Worm (Caenorhabditis elegans) whole organism, midembryonic: ENCODE data around the gene cysl-3.

Experiments used
- T22C8.4 ChIP-seq: fragments of 200-800 bp; sonication (Bioruptor generic); IDR thresholded peaks from 2 replicates; pipeline ENCODE4 v1.3.6; 2022; ENCODE audit warnings: missing genetic modification characterization, missing compliant biosample characterization
- cog-1 ChIP-seq: sonication (generic microtip); optimal IDR thresholded peaks from 2 replicates; lab custom pipeline; 2016; ENCODE audit warnings: missing genetic modification characterization, missing compliant biosample characterization
- flt-1 ChIP-seq: fragments of 200-800 bp; sonication (Bioruptor generic); IDR thresholded peaks from 2 replicates; pipeline ENCODE4 v1.3.6; 2022; ENCODE audit warnings: missing genetic modification characterization, missing compliant biosample characterization
- klf-2 ChIP-seq: fragments of 200-800 bp; sonication (Bioruptor generic); conservative IDR thresholded peaks from 2 replicates; pipeline ENCODE4 v1.3.6; 2022; ENCODE audit warnings: missing genetic modification reagents, missing genetic modification characterization, missing compliant biosample characterization
- med-1 ChIP-seq: sonication (generic microtip); optimal IDR thresholded peaks from 2 replicates; lab custom pipeline; 2017; ENCODE audit warnings: missing genetic modification characterization, mild to moderate bottlenecking, missing compliant biosample characterization, antibody characterized with exemption, missing genetic modification reagents; ENCODE audit not compliant: insufficient read depth

DNA sequence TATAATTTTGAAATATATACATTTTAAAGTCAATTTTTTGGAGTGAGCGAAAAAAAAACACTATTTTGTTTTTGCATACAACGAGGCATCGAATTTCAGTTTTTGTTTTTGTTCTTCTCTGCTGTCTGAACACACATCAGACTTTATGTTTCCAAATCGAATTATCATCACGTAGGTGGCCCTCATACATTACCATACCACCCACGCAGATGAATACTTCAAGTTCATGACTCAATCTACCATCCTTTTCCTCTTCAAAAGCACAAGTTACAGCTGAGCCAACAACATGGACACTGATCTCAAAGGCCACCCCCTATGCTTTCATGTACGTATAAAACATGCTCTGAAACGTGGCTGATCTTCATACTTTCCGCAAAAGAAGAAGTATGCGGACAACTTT is 13.8 kb upstream of the cysl-3 start, which contains the start of gene R08F11.7:
- TF ChIP-seq T22C8.4 (no peak), flt-1 (GFP tag; lab: Robert Waterston, UW) (no peak), med-1 (GFP tag; lab: Kevin White, UChicago) (no peak), klf-2 (GFP tag; lab: Robert Waterston, UW) (no peak), cog-1 (tag; lab: Kevin White, UChicago) (no peak)
